Fruit fly (Drosophila melanogaster) Kc167 (cell line): ENCODE results near the gene CG4287.

Source experiments
- insv ChIP-seq: fragments of >200 bp; optimal IDR thresholded peaks from 3 replicates; lab custom pipeline; 2018; ENCODE audit warnings: missing external identifiers
- ttk ChIP-seq: sonication (Bioruptor generic); optimal IDR thresholded peaks from 2 replicates; lab custom pipeline; 2017; ENCODE audit warnings: missing external identifiers

- TF ChIP-seq ttk (lab: Kevin White, UChicago) (no peak), insv (lab: Kevin White, UChicago) (no peak)
These were observed 44.6 kb upstream of the CG4287 start for dm6 chr3R:16008300-16008699.
